Worm (Caenorhabditis elegans): ENCODE measurements around the gene K04C2.7.

DNA sequence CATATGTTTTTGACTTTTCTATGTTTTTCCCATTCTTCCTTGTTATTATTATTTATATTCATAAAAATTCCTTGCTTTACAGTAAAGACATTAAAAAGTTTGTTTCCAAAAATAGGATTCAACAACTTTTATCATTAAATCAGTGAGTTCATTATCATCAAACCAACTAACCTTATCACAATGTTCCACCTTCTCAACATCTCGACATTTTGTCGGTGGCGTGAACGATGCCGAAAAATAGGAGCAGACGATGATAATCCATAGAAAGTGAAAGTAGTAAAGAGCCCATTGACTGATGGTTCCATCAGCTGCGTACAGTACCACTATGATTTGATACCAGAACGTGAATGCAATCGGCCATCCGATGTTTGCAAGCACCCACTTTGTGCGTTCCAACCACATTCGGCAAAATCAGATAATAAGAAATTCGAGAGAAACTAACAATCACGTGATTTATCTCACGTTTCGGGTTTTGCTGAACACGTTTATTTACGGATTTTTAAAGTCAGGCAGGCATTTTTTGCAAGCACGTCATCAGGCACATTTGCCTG is 32.2 kb upstream of the K04C2.7 start, which contains the start of gene dhhc-5:
- TF ChIP-seq dpl-1 (GFP tag; optimal IDR thresholded peaks at IDR 0.05): no peak
- no peak for TF ChIP-seq ZK546.5 (tag; optimal IDR thresholded peaks at IDR 0.05)
- TF ChIP-seq madf-9 (GFP tag; conservative IDR thresholded peaks at IDR 0.05): no peak
- no peak for TF ChIP-seq lsy-2 (tag; optimal IDR thresholded peaks at IDR 0.05)
- TF ChIP-seq nhr-76 (tag; optimal IDR thresholded peaks at IDR 0.05): no peak
- TF ChIP-seq hmg-1.1 (GFP tag; IDR thresholded peaks at IDR 0.05): no peak
- TF ChIP-seq nhr-10 (tag; optimal IDR thresholded peaks at IDR 0.05): no peak
- TF ChIP-seq unc-39 (tag; optimal IDR thresholded peaks at IDR 0.05): no peak
